Worm (Caenorhabditis elegans): Measurements from ENCODE around the gene K07F5.15.
A peak's percentile ranks its signal among the peaks of the same experiment; 100 is the strongest.
"Not testable (repeated sequence)": the region's sequence is repeated elsewhere in the genome, so short reads cannot be mapped to it uniquely, and the experiment has no call there.

The K07F5.15 gene

ce11 chrIV:9894331-9894730 lies 29.5 kb downstream of the K07F5.15 start, which contains the start of gene msp-77:
msp-77 (plus strand) TSS chrIV:9894631.
- TF ChIP-seq sem-4 (tag; optimal IDR thresholded peaks at IDR 0.05); ceh-16 (tag; optimal IDR thresholded peaks at IDR 0.05); ztf-1 (GFP tag; conservative IDR thresholded peaks at IDR 0.05): not testable (repeated sequence)

ce11 chrIV:9895088-9895487 lies 30.2 kb downstream of the K07F5.15 start, which contains the start of gene ssp-32:
ssp-32 (plus strand) TSS chrIV:9895388.
- no peak for TF ChIP-seq sem-4 (tag; optimal IDR thresholded peaks at IDR 0.05)
- TF ChIP-seq unc-62 (GFP tag; optimal IDR thresholded peaks at IDR 0.05): no peak
- TF ChIP-seq nhr-77 (tag; optimal IDR thresholded peaks at IDR 0.05): no peak
- TF ChIP-seq lsy-2 (tag; optimal IDR thresholded peaks at IDR 0.05): no peak
- no peak for TF ChIP-seq mdl-1 (tag; optimal IDR thresholded peaks at IDR 0.05)
- TF ChIP-seq nhr-23 (tag; optimal IDR thresholded peaks at IDR 0.05): no peak
- TF ChIP-seq unc-39 (tag; optimal IDR thresholded peaks at IDR 0.05): no peak

- TF ChIP-seq ceh-16 (tag; optimal IDR thresholded peaks at IDR 0.05): no peak
- no peak for TF ChIP-seq mab-5 (tag; optimal IDR thresholded peaks at IDR 0.05)
- no peak for TF ChIP-seq R02D3.7 (tag; optimal IDR thresholded peaks at IDR 0.05)
- TF ChIP-seq alr-1 (tag; optimal IDR thresholded peaks at IDR 0.05): no peak
- no peak for TF ChIP-seq nhr-25 (tag; optimal IDR thresholded peaks at IDR 0.05)
- no peak for TF ChIP-seq nhr-21 (tag; optimal IDR thresholded peaks at IDR 0.05)
- TF ChIP-seq peb-1 (tag; optimal IDR thresholded peaks at IDR 0.05): no peak
Measured at ce11 chrIV:9898712-9899111, 33.8 kb downstream of the K07F5.15 start, which contains the start of gene tbc-3. tbc-3 (plus strand) TSS chrIV:9899012.

ce11 chrIV:9899227-9899626 lies 34.3 kb downstream of the K07F5.15 start:
- no peak for TF ChIP-seq snpc-4 (tag; optimal IDR thresholded peaks at IDR 0.05)
- peak; percentile 5 for TF ChIP-seq crh-2 (tag; optimal IDR thresholded peaks at IDR 0.05)
- no peak for TF ChIP-seq ama-1 (optimal IDR thresholded peaks at IDR 0.05)
- no peak for TF ChIP-seq nhr-11 (tag; optimal IDR thresholded peaks at IDR 0.05)
- peak; percentile 34 for TF ChIP-seq nhr-129 (tag; optimal IDR thresholded peaks at IDR 0.05)
- TF ChIP-seq zag-1 (tag; optimal IDR thresholded peaks at IDR 0.05): no peak
- TF ChIP-seq C34F6.9 (tag; optimal IDR thresholded peaks at IDR 0.05): peak; percentile 21
- no peak for TF ChIP-seq ceh-16 (tag; optimal IDR thresholded peaks at IDR 0.05)
- no peak for TF ChIP-seq R02D3.7 (tag; optimal IDR thresholded peaks at IDR 0.05)
- no peak for TF ChIP-seq unc-55 (GFP tag; optimal IDR thresholded peaks at IDR 0.05)
- no peak for TF ChIP-seq sem-4 (tag; optimal IDR thresholded peaks at IDR 0.05)

ce11 chrIV:9903608-9904007 lies 38.7 kb downstream of the K07F5.15 start, which contains the start of gene best-13:
best-13 (plus strand) TSS chrIV:9903908.
- no peak for TF ChIP-seq sem-4 (tag; optimal IDR thresholded peaks at IDR 0.05)
- no peak for TF ChIP-seq elt-1 (tag; optimal IDR thresholded peaks at IDR 0.05)
- TF ChIP-seq blmp-1 (tag; optimal IDR thresholded peaks at IDR 0.05; ENCODE audit: insufficient read depth): no peak
- TF ChIP-seq unc-55 (GFP tag; optimal IDR thresholded peaks at IDR 0.05): no peak
- no peak for TF ChIP-seq aly-2 (tag; optimal IDR thresholded peaks at IDR 0.05)
- TF ChIP-seq nhr-12 (tag; optimal IDR thresholded peaks at IDR 0.05): no peak
- TF ChIP-seq ZK546.5 (tag; optimal IDR thresholded peaks at IDR 0.05): no peak
- no peak for TF ChIP-seq elt-3 (tag; optimal IDR thresholded peaks at IDR 0.05)
- TF ChIP-seq nhr-11 (tag; optimal IDR thresholded peaks at IDR 0.05): no peak
- TF ChIP-seq ama-1 (optimal IDR thresholded peaks at IDR 0.05): no peak
- TF ChIP-seq nhr-129 (tag; optimal IDR thresholded peaks at IDR 0.05): no peak
- TF ChIP-seq skn-1 (tag; optimal IDR thresholded peaks at IDR 0.05): no peak
- TF ChIP-seq nhr-21 (tag; optimal IDR thresholded peaks at IDR 0.05): no peak
- TF ChIP-seq mab-5 (tag; optimal IDR thresholded peaks at IDR 0.05): no peak
- no peak for TF ChIP-seq dmd-4 (tag; optimal IDR thresholded peaks at IDR 0.05)
- TF ChIP-seq ztf-1 (GFP tag; conservative IDR thresholded peaks at IDR 0.05): no peak
- no peak for TF ChIP-seq ztf-4 (tag; optimal IDR thresholded peaks at IDR 0.05)
- TF ChIP-seq ztf-11 (tag; optimal IDR thresholded peaks at IDR 0.05): no peak
- TF ChIP-seq sma-9 (GFP tag; optimal IDR thresholded peaks at IDR 0.05): no peak
- no peak for TF ChIP-seq sma-9 (tag; optimal IDR thresholded peaks at IDR 0.05)
- no peak for TF ChIP-seq ceh-16 (tag; optimal IDR thresholded peaks at IDR 0.05)
